Fruit fly (Drosophila melanogaster): ENCODE results near the gene CG33322.

dm6 chr2L:20809229-20809628 is 6.8 kb downstream of the CG33322 start:
- no peak for TF ChIP-seq psq (optimal IDR thresholded peaks at IDR 0.05)
- no peak for TF ChIP-seq Myc (optimal IDR thresholded peaks at IDR 0.05)
- TF ChIP-seq ttk (optimal IDR thresholded peaks at IDR 0.05) = no peak
- TF ChIP-seq insv (optimal IDR thresholded peaks at IDR 0.05) = no peak
- no peak for TF ChIP-seq h (optimal IDR thresholded peaks at IDR 0.05)

Measured in Kc167 (cell line).